Worm (Caenorhabditis elegans) whole organism, midembryonic: ENCODE results near the gene F55G7.4.

Experiments
- T22C8.4 ChIP-seq: fragments of 200-800 bp; sonication (Bioruptor generic); IDR thresholded peaks from 2 replicates; pipeline ENCODE4 v1.3.6; 2022; ENCODE audit warnings: missing genetic modification characterization, missing compliant biosample characterization
- cog-1 ChIP-seq: sonication (generic microtip); optimal IDR thresholded peaks from 2 replicates; lab custom pipeline; 2016; ENCODE audit warnings: missing genetic modification characterization, missing compliant biosample characterization
- flt-1 ChIP-seq: fragments of 200-800 bp; sonication (Bioruptor generic); IDR thresholded peaks from 2 replicates; pipeline ENCODE4 v1.3.6; 2022; ENCODE audit warnings: missing genetic modification characterization, missing compliant biosample characterization
- klf-2 ChIP-seq: fragments of 200-800 bp; sonication (Bioruptor generic); conservative IDR thresholded peaks from 2 replicates; pipeline ENCODE4 v1.3.6; 2022; ENCODE audit warnings: missing genetic modification reagents, missing genetic modification characterization, missing compliant biosample characterization
- med-1 ChIP-seq: sonication (generic microtip); optimal IDR thresholded peaks from 2 replicates; lab custom pipeline; 2017; ENCODE audit warnings: missing genetic modification characterization, mild to moderate bottlenecking, missing compliant biosample characterization, antibody characterized with exemption, missing genetic modification reagents; ENCODE audit not compliant: insufficient read depth
- tab-1 ChIP-seq: fragments of 200-800 bp; sonication (Bioruptor generic); IDR thresholded peaks from 2 replicates; pipeline ENCODE4 v1.3.6; 2022; ENCODE audit warnings: missing genetic modification characterization, missing compliant biosample characterization
- ztf-29 ChIP-seq: fragments of 200-800 bp; sonication (Bioruptor generic); IDR thresholded peaks from 2 replicates; pipeline ENCODE4 v1.3.6; 2022; ENCODE audit warnings: missing genetic modification reagents, missing genetic modification characterization, missing compliant biosample characterization

ce11 chrX:11913824-11914223 is 13.9 kb upstream of the F55G7.4 start, which contains the start of gene Y62H9A.12:
- TF ChIP-seq ztf-29: no peak
- TF ChIP-seq cog-1 (tag; lab: Kevin White, UChicago): no peak
- no peak for TF ChIP-seq klf-2 (GFP tag; lab: Robert Waterston, UW)
- TF ChIP-seq flt-1: no peak
- no peak for TF ChIP-seq med-1
- TF ChIP-seq tab-1 (GFP tag; lab: Robert Waterston, UW): no peak
- TF ChIP-seq T22C8.4 (GFP tag; lab: Robert Waterston, UW): no peak
